Fruit fly (Drosophila melanogaster) whole organism, embryonic: ENCODE measurements around the gene Sk1.
A peak's percentile ranks its signal among the peaks of the same experiment; 100 is the strongest.

Source experiments
- ATbp ChIP-seq: fragments of 200-800 bp; sonication (Bioruptor generic); optimal IDR thresholded peaks from 2 replicates; lab custom pipeline; 2017; ENCODE audit warnings: missing biosample characterization, mild to moderate bottlenecking, missing genetic modification characterization, missing genetic modification reagents
- Abd-B ChIP-seq: fragments of 200-800 bp; sonication (Bioruptor generic); optimal IDR thresholded peaks from 2 replicates; lab custom pipeline; 2018; ENCODE audit warnings: missing biosample characterization, mild to moderate bottlenecking, missing genetic modification characterization, moderate library complexity
- BEAF-32 ChIP-seq: fragments of 200-800 bp; sonication (Bioruptor generic); optimal IDR thresholded peaks from 3 replicates; lab custom pipeline; 2017; ENCODE audit warnings: missing biosample characterization, missing genetic modification characterization, mild to moderate bottlenecking, moderate library complexity, missing genetic modification reagents
- CG10209 ChIP-seq: fragments of 200-800 bp; sonication (Bioruptor generic); optimal IDR thresholded peaks from 3 replicates; lab custom pipeline; 2017; ENCODE audit warnings: missing biosample characterization, mild to moderate bottlenecking, missing genetic modification characterization, missing genetic modification reagents
- CG10274 ChIP-seq: fragments of 200-800 bp; sonication (Bioruptor generic); optimal IDR thresholded peaks from 3 replicates; lab custom pipeline; 2017; ENCODE audit warnings: missing biosample characterization, mild to moderate bottlenecking, missing genetic modification characterization
- CG10431 ChIP-seq: fragments of 200-800 bp; sonication (Bioruptor generic); optimal IDR thresholded peaks from 3 replicates; lab custom pipeline; 2018; ENCODE audit warnings: missing biosample characterization, mild to moderate bottlenecking, missing genetic modification characterization
- CG10565 ChIP-seq: fragments of 200-800 bp; sonication (Bioruptor generic); optimal IDR thresholded peaks from 3 replicates; lab custom pipeline; 2016; ENCODE audit warnings: missing biosample characterization, mild to moderate bottlenecking, missing genetic modification characterization
- CG10959 ChIP-seq: fragments of 200-800 bp; sonication (Bioruptor generic); IDR thresholded peaks from 2 replicates; pipeline ENCODE4 v1.3.6; 2022; ENCODE audit warnings: missing biosample characterization, missing genetic modification characterization
- CG11247 ChIP-seq: fragments of 200-800 bp; sonication (Bioruptor generic); IDR thresholded peaks from 2 replicates; pipeline ENCODE4 v1.3.6; 2022; ENCODE audit warnings: missing biosample characterization, missing genetic modification characterization
- CG11456 ChIP-seq: fragments of 200-800 bp; sonication (Bioruptor generic); IDR thresholded peaks from 3 replicates; pipeline ENCODE4 v1.3.6; 2022; ENCODE audit warnings: missing biosample characterization, missing genetic modification characterization
- CG11696 ChIP-seq: fragments of 200-800 bp; sonication (Bioruptor generic); IDR thresholded peaks from 2 replicates; pipeline ENCODE4 v1.3.6; 2022; ENCODE audit warnings: missing biosample characterization, missing genetic modification characterization
- CG13296 ChIP-seq: fragments of 200-800 bp; sonication (Bioruptor generic); optimal IDR thresholded peaks from 3 replicates; lab custom pipeline; 2018; ENCODE audit warnings: missing biosample characterization, mild to moderate bottlenecking, missing genetic modification characterization
- CG13894 ChIP-seq: fragments of 200-800 bp; sonication (Bioruptor generic); optimal IDR thresholded peaks from 3 replicates; lab custom pipeline; 2018; ENCODE audit warnings: missing biosample characterization, mild to moderate bottlenecking, missing genetic modification characterization, moderate library complexity
- CG1603 ChIP-seq: fragments of 200-800 bp; sonication (Bioruptor generic); optimal IDR thresholded peaks from 2 replicates; lab custom pipeline; 2019; ENCODE audit warnings: missing biosample characterization, mild to moderate bottlenecking, missing genetic modification characterization, moderate library complexity
- CG17186 ChIP-seq: fragments of 200-800 bp; sonication (Bioruptor generic); optimal IDR thresholded peaks from 3 replicates; lab custom pipeline; 2017; ENCODE audit warnings: missing biosample characterization, missing genetic modification reagents, missing genetic modification characterization
- CG2889 ChIP-seq: fragments of 200-800 bp; sonication (Bioruptor generic); IDR thresholded peaks from 3 replicates; pipeline ENCODE4 v1.3.6; 2022; ENCODE audit warnings: missing biosample characterization, missing genetic modification characterization
- CG3407 ChIP-seq: fragments of 200-800 bp; sonication (Bioruptor generic); optimal IDR thresholded peaks from 2 replicates; lab custom pipeline; 2018; ENCODE audit warnings: missing biosample characterization, mild to moderate bottlenecking, missing genetic modification characterization
- CG42726 ChIP-seq: fragments of 200-800 bp; sonication (Bioruptor generic); IDR thresholded peaks from 2 replicates; pipeline ENCODE4 v1.3.6; 2022; ENCODE audit warnings: missing biosample characterization, missing genetic modification characterization; ENCODE audit not compliant: partially characterized antibody
- CG43689 ChIP-seq: fragments of 200-800 bp; sonication (Bioruptor generic); IDR thresholded peaks from 2 replicates; pipeline ENCODE4 v1.3.6; 2022; ENCODE audit warnings: missing biosample characterization, missing genetic modification characterization
- CG5245 ChIP-seq: fragments of 200-800 bp; sonication (Bioruptor generic); optimal IDR thresholded peaks from 3 replicates; lab custom pipeline; 2016; ENCODE audit warnings: missing biosample characterization, missing genetic modification characterization
- CG6813 ChIP-seq: fragments of 200-800 bp; sonication (Bioruptor generic); optimal IDR thresholded peaks from 2 replicates; lab custom pipeline; 2017; ENCODE audit warnings: missing biosample characterization, missing genetic modification characterization, mild to moderate bottlenecking, moderate library complexity, missing genetic modification reagents
- CTCF ChIP-seq: fragments of 200-800 bp; sonication (Bioruptor generic); optimal IDR thresholded peaks from 2 replicates; lab custom pipeline; 2017; ENCODE audit warnings: missing biosample characterization, mild to moderate bottlenecking, missing genetic modification characterization, moderate library complexity
- Chrac-16 ChIP-seq: fragments of 200-800 bp; sonication (Bioruptor generic); optimal IDR thresholded peaks from 3 replicates; lab custom pipeline; 2016; ENCODE audit warnings: missing biosample characterization, missing genetic modification characterization
- Dip2 ChIP-seq: fragments of 200-800 bp; sonication (Bioruptor generic); IDR thresholded peaks from 2 replicates; pipeline ENCODE4 v1.3.6; 2022; ENCODE audit warnings: missing biosample characterization, missing genetic modification characterization
- Doc3 ChIP-seq: fragments of 200-800 bp; sonication (Bioruptor generic); IDR thresholded peaks from 3 replicates; pipeline ENCODE4 v1.3.6; 2022; ENCODE audit warnings: missing biosample characterization, missing genetic modification characterization; ENCODE audit not compliant: partially characterized antibody
- Hr3 ChIP-seq: fragments of 200-800 bp; sonication (Bioruptor generic); optimal IDR thresholded peaks from 3 replicates; lab custom pipeline; 2016; ENCODE audit warnings: missing biosample characterization, missing genetic modification characterization
- Lim3 ChIP-seq: fragments of 200-800 bp; sonication (Bioruptor generic); IDR thresholded peaks from 2 replicates; pipeline ENCODE4 v1.3.6; 2022; ENCODE audit warnings: missing biosample characterization, missing genetic modification characterization
- Neu2 ChIP-seq: fragments of 200-800 bp; sonication (Bioruptor generic); optimal IDR thresholded peaks from 3 replicates; lab custom pipeline; 2016; ENCODE audit warnings: missing biosample characterization, missing genetic modification characterization, borderline replicate concordance
- Rfx ChIP-seq: fragments of 200-800 bp; sonication (Bioruptor generic); IDR thresholded peaks from 2 replicates; pipeline ENCODE4 v1.3.6; 2022; ENCODE audit warnings: missing biosample characterization, missing genetic modification characterization
- Taf1 ChIP-seq: fragments of 200-800 bp; sonication (Bioruptor generic); IDR thresholded peaks from 2 replicates; pipeline ENCODE4 v1.3.6; 2022; ENCODE audit warnings: missing biosample characterization, missing genetic modification characterization
- Xrp1 ChIP-seq: fragments of 200-800 bp; sonication (Bioruptor generic); IDR thresholded peaks from 2 replicates; pipeline ENCODE4 v1.3.6; 2022; ENCODE audit warnings: missing biosample characterization, missing genetic modification characterization
- ara ChIP-seq: fragments of 200-800 bp; sonication (Bioruptor generic); IDR thresholded peaks from 2 replicates; pipeline ENCODE4 v1.3.6; 2022; ENCODE audit warnings: missing biosample characterization, missing genetic modification characterization
- cas ChIP-seq: fragments of 200-800 bp; sonication (Bioruptor generic); IDR thresholded peaks from 2 replicates; pipeline ENCODE4 v1.3.6; 2022; ENCODE audit warnings: missing biosample characterization, missing genetic modification characterization
- corto ChIP-seq: fragments of 200-800 bp; sonication (Bioruptor generic); optimal IDR thresholded peaks from 2 replicates; lab custom pipeline; 2016; ENCODE audit warnings: missing biosample characterization, mild to moderate bottlenecking, missing genetic modification characterization, moderate library complexity
- dan ChIP-seq: fragments of 200-800 bp; sonication (Bioruptor generic); IDR thresholded peaks from 2 replicates; pipeline ENCODE4 v1.3.6; 2022; ENCODE audit warnings: missing biosample characterization, missing genetic modification characterization
- esg ChIP-seq: fragments of 200-800 bp; sonication (Bioruptor generic); conservative IDR thresholded peaks from 2 replicates; pipeline ENCODE4 v1.3.6; 2022; ENCODE audit warnings: missing biosample characterization, missing genetic modification characterization
- gem ChIP-seq: fragments of 200-800 bp; sonication (Bioruptor generic); optimal IDR thresholded peaks from 2 replicates; lab custom pipeline; 2019; ENCODE audit warnings: missing biosample characterization, mild to moderate bottlenecking, missing genetic modification characterization, moderate library complexity
- gfzf ChIP-seq: fragments of 200-800 bp; sonication (Bioruptor generic); optimal IDR thresholded peaks from 2 replicates; lab custom pipeline; 2016; ENCODE audit warnings: missing biosample characterization, mild to moderate bottlenecking, missing genetic modification characterization, moderate library complexity
- gsb-n ChIP-seq: fragments of 200-800 bp; sonication (Bioruptor generic); optimal IDR thresholded peaks from 3 replicates; lab custom pipeline; 2018; ENCODE audit warnings: missing biosample characterization, mild to moderate bottlenecking, missing genetic modification characterization
- knrl ChIP-seq: fragments of 200-800 bp; sonication (Bioruptor generic); IDR thresholded peaks from 3 replicates; pipeline ENCODE4 v1.3.6; 2022; ENCODE audit warnings: missing biosample characterization, missing genetic modification characterization; ENCODE audit not compliant: partially characterized antibody
- mam ChIP-seq: fragments of 200-800 bp; sonication (Bioruptor generic); optimal IDR thresholded peaks from 3 replicates; lab custom pipeline; 2016; ENCODE audit warnings: missing biosample characterization, missing genetic modification characterization
- mld ChIP-seq: fragments of 200-800 bp; sonication (Bioruptor generic); IDR thresholded peaks from 3 replicates; pipeline ENCODE4 v1.3.6; 2022; ENCODE audit warnings: missing biosample characterization, missing genetic modification characterization; ENCODE audit not compliant: partially characterized antibody
- pan ChIP-seq, 4 experiments: fragments of >200 bp in 3 of 4; fragments of 200-800 bp in 1 of 4; sonication (Bioruptor generic) in 1 of 4; optimal IDR thresholded peaks in 3 of 4; IDR thresholded peaks in 1 of 4; 2 replicates each; pipeline versions ENCODE4 v1.3.6 to Lab custom; 2017 to 2022; ENCODE audit warnings: missing biosample characterization in 2 of 4, missing genetic modification characterization in 2 of 4, mixed read lengths in 1 of 4
- repo ChIP-seq: fragments of 200-800 bp; sonication (Bioruptor generic); optimal IDR thresholded peaks from 2 replicates; lab custom pipeline; 2016; ENCODE audit warnings: missing biosample characterization, missing genetic modification characterization
- row ChIP-seq: fragments of 200-800 bp; sonication (Bioruptor generic); IDR thresholded peaks from 3 replicates; pipeline ENCODE4 v1.3.6; 2022; ENCODE audit warnings: missing biosample characterization, missing genetic modification characterization
- salm ChIP-seq: fragments of 200-800 bp; sonication (Bioruptor generic); optimal IDR thresholded peaks from 2 replicates; lab custom pipeline; 2018; ENCODE audit warnings: missing biosample characterization, mild to moderate bottlenecking, missing genetic modification characterization
- shn ChIP-seq: fragments of 200-800 bp; sonication (Bioruptor generic); optimal IDR thresholded peaks from 3 replicates; lab custom pipeline; 2016; ENCODE audit warnings: missing biosample characterization, missing genetic modification characterization
- tll ChIP-seq, 2 experiments: fragments of 200-800 bp in 1 of 2; fragments of >200 bp in 1 of 2; sonication (Bioruptor generic) in 1 of 2; optimal IDR thresholded peaks; 2 replicates each; lab custom pipeline; 2017 to 2019; ENCODE audit warnings: missing biosample characterization in 2 of 2, missing genetic modification characterization in 2 of 2, mild to moderate bottlenecking in 1 of 2, moderate library complexity in 1 of 2
- vvl ChIP-seq: fragments of 200-800 bp; sonication (Bioruptor generic); IDR thresholded peaks from 2 replicates; pipeline ENCODE4 v1.3.6; 2022; ENCODE audit warnings: missing biosample characterization, missing genetic modification characterization

Gene Sk1

DNA sequence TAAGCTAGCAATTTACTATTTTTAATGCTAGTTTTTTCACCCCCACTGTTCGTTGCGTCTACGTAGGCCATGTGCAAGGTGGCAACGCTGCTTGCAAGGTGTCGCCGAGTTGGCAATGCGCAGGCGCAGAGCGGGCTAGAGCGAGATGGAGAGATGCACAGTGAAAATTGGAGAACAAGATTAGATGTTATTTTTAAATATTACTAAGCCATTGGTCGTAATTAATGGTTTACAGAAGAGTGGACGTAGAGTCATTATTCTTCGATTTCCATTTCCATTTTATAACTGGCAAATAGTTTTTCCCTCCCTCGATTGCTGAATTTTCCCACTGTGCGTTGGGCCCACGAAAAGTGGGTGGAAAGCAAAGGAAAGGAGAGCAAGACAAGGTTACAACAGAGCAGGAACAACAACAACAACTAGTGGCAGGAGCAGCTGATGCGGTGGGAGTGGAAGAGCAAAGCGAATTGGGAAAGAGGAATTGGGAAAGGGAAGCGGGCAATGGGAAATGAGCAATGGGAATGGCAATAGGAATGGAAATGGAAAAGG lies 10.6 kb downstream of the Sk1 start (continued):
- TF ChIP-seq pan (optimal IDR thresholded peaks at IDR 0.05; lab: Kevin White, UChicago) (no peak), pan (GFP tag; optimal IDR thresholded peaks at IDR 0.05 in 1 of 2, IDR thresholded peaks at IDR 0.05 in 1 of 2) (peak in 1 of 2 experiments; percentile 87), CG11247 (GFP tag; lab: Robert Waterston, UW) (peak; percentile 70), CG10959 (GFP tag; lab: Robert Waterston, UW) (peak; percentile 65), CTCF (GFP tag; lab: Kevin White, UChicago) (no peak), CG10565 (GFP tag; lab: Kevin White, UChicago) (no peak), corto (peak; percentile 49), repo (GFP tag; lab: Kevin White, UChicago) (peak; percentile 30), salm (peak; percentile 23), Chrac-16 (GFP tag; lab: Kevin White, UChicago) (peak; percentile 68), Abd-B (peak; percentile 65), knrl (peak; percentile 31; the same call in 1 of the 3 replicates), Lim3 (GFP tag; lab: Robert Waterston, UW) (peak; percentile 57; the same call in 1 of the 2 replicates), Taf1 (peak; percentile 75), row (GFP tag; lab: Robert Waterston, UW) (peak; percentile 87), Doc3 (GFP tag; lab: Robert Waterston, UW) (no peak), CG10431 (GFP tag; lab: Kevin White, UChicago) (no peak), tll (GFP tag; optimal IDR thresholded peaks at IDR 0.05; lab: Kevin White, UChicago) (no peak), BEAF-32 (no peak), Rfx (peak; percentile 84), Hr3 (GFP tag; lab: Kevin White, UChicago) (peak; percentile 40), CG3407 (GFP tag; lab: Kevin White, UChicago) (peak; percentile 42), gem (tag; lab: Kevin White, UChicago) (peak; percentile 82), CG17186 (GFP tag; lab: Kevin White, UChicago) (peak; percentile 44), dan (no peak), Xrp1 (GFP tag; lab: Robert Waterston, UW) (peak; percentile 91), gsb-n (tag; lab: Kevin White, UChicago) (peak; percentile 66), CG42726 (GFP tag; lab: Robert Waterston, UW) (no peak), gfzf (no peak), CG11456 (GFP tag; lab: Robert Waterston, UW) (peak; percentile 83), mld (no peak), CG2889 (GFP tag; lab: Robert Waterston, UW) (peak; percentile 73; the same call in 2 of the 3 replicates), CG13296 (GFP tag; lab: Kevin White, UChicago) (peak; percentile 53), mam (peak; percentile 79), CG1603 (tag; lab: Kevin White, UChicago) (peak; percentile 88), esg (GFP tag; lab: Robert Waterston, UW) (peak; percentile 86), ATbp (GFP tag; lab: Kevin White, UChicago) (peak; percentile 79), CG13894 (tag; lab: Kevin White, UChicago) (peak; percentile 38), shn (GFP tag; lab: Kevin White, UChicago) (peak; percentile 51), CG10209 (peak; percentile 66), CG6813 (GFP tag; lab: Kevin White, UChicago) (peak; percentile 73), ara (GFP tag; lab: Robert Waterston, UW) (peak; percentile 87), cas (GFP tag; lab: Robert Waterston, UW) (peak; percentile 61; the same call in 1 of the 2 replicates), Dip2 (GFP tag; lab: Robert Waterston, UW) (no peak), Neu2 (GFP tag; lab: Kevin White, UChicago) (no peak), CG5245 (GFP tag; lab: Kevin White, UChicago) (no peak), vvl (peak; percentile 95), CG11696 (GFP tag; lab: Robert Waterston, UW) (peak; percentile 77), CG10274 (GFP tag; lab: Kevin White, UChicago) (no peak), CG43689 (GFP tag; lab: Robert Waterston, UW) (peak; percentile 45; the same call in 1 of the 2 replicates)
